Fruit fly (Drosophila melanogaster) whole organism, embryonic: Measurements from ENCODE around the gene CG14450.

Experiments
- CG2875 ChIP-seq: fragments of 200-800 bp; sonication (Bioruptor generic); optimal IDR thresholded peaks from 2 replicates; lab custom pipeline; 2017; ENCODE audit warnings: missing biosample characterization, mild to moderate bottlenecking, missing genetic modification characterization, missing genetic modification reagents
- Gug ChIP-seq: fragments of 200-800 bp; sonication (Bioruptor generic); IDR thresholded peaks from 4 replicates; pipeline ENCODE4 v1.3.6; 2022; ENCODE audit warnings: missing biosample characterization, missing genetic modification characterization
- crp ChIP-seq, 2 experiments: fragments of 200-800 bp; sonication (Bioruptor generic); optimal IDR thresholded peaks; 2 replicates in 1 of 2; 3 replicates in 1 of 2; lab custom pipeline; 2017; ENCODE audit warnings: missing biosample characterization in 2 of 2, missing genetic modification characterization in 2 of 2, mild to moderate bottlenecking in 1 of 2, moderate library complexity in 1 of 2
- tll ChIP-seq, 2 experiments: fragments of 200-800 bp in 1 of 2; fragments of >200 bp in 1 of 2; sonication (Bioruptor generic) in 1 of 2; optimal IDR thresholded peaks; 2 replicates each; lab custom pipeline; 2017 to 2019; ENCODE audit warnings: missing biosample characterization in 2 of 2, missing genetic modification characterization in 2 of 2, mild to moderate bottlenecking in 1 of 2, moderate library complexity in 1 of 2

- TF ChIP-seq crp (GFP tag; optimal IDR thresholded peaks at IDR 0.05; lab: Kevin White, UChicago) = no peak
- no peak for TF ChIP-seq Gug
- no peak for TF ChIP-seq CG2875 (GFP tag; lab: Kevin White, UChicago)
- TF ChIP-seq tll (GFP tag; optimal IDR thresholded peaks at IDR 0.05; lab: Kevin White, UChicago) = no peak
These were observed 15.5 kb upstream of the CG14450 start for dm6 chr3L:22742945-22743582.
